Worm (Caenorhabditis elegans) whole organism, L1 larva: ENCODE measurements around the gene col-79.

Experiments used
- C16A3.4 ChIP-seq: fragments of 150-350 bp; optimal IDR thresholded peaks from 2 replicates; lab custom pipeline; 2014; ENCODE audit warnings: missing biosample characterization, missing genetic modification characterization
- ama-1 ChIP-seq: fragments of 150-350 bp; optimal IDR thresholded peaks from 2 replicates; lab custom pipeline; 2014
- ces-1 ChIP-seq: fragments of 150-350 bp; optimal IDR thresholded peaks from 2 replicates; lab custom pipeline; 2014; ENCODE audit warnings: missing biosample characterization, missing genetic modification reagents, missing genetic modification characterization
- dpl-1 ChIP-seq, 3 experiments: fragments of 150-350 bp in 2 of 3; sonication (generic microtip) in 1 of 3; optimal IDR thresholded peaks; 2 replicates each; lab custom pipeline; 2014 to 2017; ENCODE audit warnings: missing biosample characterization in 3 of 3, missing genetic modification characterization in 3 of 3, missing genetic modification reagents in 3 of 3
- ets-5 ChIP-seq: fragments of 200-800 bp; sonication (Bioruptor generic); IDR thresholded peaks from 2 replicates; pipeline ENCODE4 v1.3.6; 2022; ENCODE audit warnings: missing genetic modification characterization, missing compliant biosample characterization
- hlh-17 ChIP-seq: fragments of 200-800 bp; sonication (Bioruptor generic); optimal IDR thresholded peaks from 2 replicates; lab custom pipeline; 2018; ENCODE audit warnings: missing genetic modification characterization, mild to moderate bottlenecking, missing compliant biosample characterization, moderate library complexity, borderline replicate concordance
- lsy-2 ChIP-seq, 2 experiments: fragments of 150-350 bp; optimal IDR thresholded peaks; 2 replicates each; lab custom pipeline; 2014; ENCODE audit warnings: missing biosample characterization in 2 of 2, missing genetic modification characterization in 2 of 2
- nhr-28 ChIP-seq: fragments of 150-350 bp; optimal IDR thresholded peaks from 2 replicates; lab custom pipeline; 2014; ENCODE audit warnings: missing biosample characterization, missing genetic modification characterization
- nhr-71 ChIP-seq: sonication (generic microtip); optimal IDR thresholded peaks from 2 replicates; lab custom pipeline; 2016; ENCODE audit warnings: mild to moderate bottlenecking, missing genetic modification characterization, moderate library complexity, missing compliant biosample characterization
- nhr-76 ChIP-seq: sonication (generic microtip); optimal IDR thresholded peaks from 2 replicates; lab custom pipeline; 2017; ENCODE audit warnings: missing biosample characterization, missing genetic modification characterization
- sox-4 ChIP-seq: sonication (generic microtip); optimal IDR thresholded peaks from 2 replicates; lab custom pipeline; 2016; ENCODE audit warnings: missing genetic modification characterization, missing compliant biosample characterization
- zag-1 ChIP-seq: fragments of 150-350 bp; optimal IDR thresholded peaks from 2 replicates; lab custom pipeline; 2014; ENCODE audit warnings: missing biosample characterization, missing genetic modification characterization
- ztf-11 ChIP-seq, 2 experiments: sonication (generic microtip); optimal IDR thresholded peaks; 2 replicates each; lab custom pipeline; 2016 to 2017; ENCODE audit warnings: missing genetic modification characterization in 2 of 2, missing biosample characterization in 1 of 2, missing compliant biosample characterization in 1 of 2

- no peak for TF ChIP-seq lsy-2 (tag; optimal IDR thresholded peaks at IDR 0.05; lab: Kevin White, UChicago)
- TF ChIP-seq dpl-1 (GFP tag; optimal IDR thresholded peaks at IDR 0.05; lab: Kevin White, UChicago), result no peak
- TF ChIP-seq ztf-11 (tag; optimal IDR thresholded peaks at IDR 0.05; lab: Kevin White, UChicago), result no peak
- TF ChIP-seq ama-1 (lab: Kevin White, UChicago), result no peak
- no peak for TF ChIP-seq nhr-76
- no peak for TF ChIP-seq ets-5 (GFP tag; lab: Robert Waterston, UW)
- TF ChIP-seq ces-1 (GFP tag; lab: Kevin White, UChicago), result no peak
- no peak for TF ChIP-seq nhr-71 (tag; lab: Kevin White, UChicago)
- TF ChIP-seq sox-4 (tag; lab: Kevin White, UChicago), result no peak
- no peak for TF ChIP-seq zag-1 (tag; lab: Kevin White, UChicago)
- TF ChIP-seq hlh-17 (GFP tag; lab: Kevin White, UChicago), result no peak
- no peak for TF ChIP-seq nhr-28
- no peak for TF ChIP-seq C16A3.4 (tag; lab: Kevin White, UChicago)
Observed at ce11 chrII:10662279-10662678, 41.1 kb upstream of the col-79 start.
